Worm (Caenorhabditis elegans): ENCODE measurements around the gene sec-10.

Gene sec-10

ce11 chrIV:7764319-7764718 is 18.0 kb downstream of the sec-10 start:
- no peak for TF ChIP-seq F16B12.6 (tag; optimal IDR thresholded peaks at IDR 0.05)
- no peak for TF ChIP-seq lin-15B (tag; optimal IDR thresholded peaks at IDR 0.05)
- no peak for TF ChIP-seq egl-13 (tag; optimal IDR thresholded peaks at IDR 0.05)
- TF ChIP-seq nhr-28 (tag; optimal IDR thresholded peaks at IDR 0.05), result no peak
- TF ChIP-seq nhr-20 (tag; optimal IDR thresholded peaks at IDR 0.05), result no peak
- TF ChIP-seq ama-1 (optimal IDR thresholded peaks at IDR 0.05), result no peak
- no peak for TF ChIP-seq nhr-47 (tag; optimal IDR thresholded peaks at IDR 0.05)
- no peak for TF ChIP-seq nhr-90 (tag; optimal IDR thresholded peaks at IDR 0.05; ENCODE audit: poor library complexity)
- no peak for TF ChIP-seq snpc-4 (tag; optimal IDR thresholded peaks at IDR 0.05)
- no peak for TF ChIP-seq unc-30 (tag; optimal IDR thresholded peaks at IDR 0.05)
- no peak for TF ChIP-seq egl-27 (tag; optimal IDR thresholded peaks at IDR 0.05)
- no peak for TF ChIP-seq ceh-88 (GFP tag; IDR thresholded peaks at IDR 0.05)
- TF ChIP-seq nhr-77 (tag; optimal IDR thresholded peaks at IDR 0.05), result no peak
- no peak for TF ChIP-seq snu-23 (GFP tag; optimal IDR thresholded peaks at IDR 0.05)
- TF ChIP-seq mdl-1 (tag; optimal IDR thresholded peaks at IDR 0.05), result no peak
- no peak for TF ChIP-seq lir-3 (tag; optimal IDR thresholded peaks at IDR 0.05; ENCODE audit: poor library complexity)
- TF ChIP-seq nhr-11 (tag; optimal IDR thresholded peaks at IDR 0.05), result no peak
- no peak for TF ChIP-seq sox-4 (tag; optimal IDR thresholded peaks at IDR 0.05)
- TF ChIP-seq fkh-10 (GFP tag; optimal IDR thresholded peaks at IDR 0.05), result no peak
- TF ChIP-seq zag-1 (tag; optimal IDR thresholded peaks at IDR 0.05), result no peak

- TF ChIP-seq Y116A8C.19 (tag; optimal IDR thresholded peaks at IDR 0.05; ENCODE audit: borderline replicate concordance), result no peak
- no peak for TF ChIP-seq swsn-7 (tag; optimal IDR thresholded peaks at IDR 0.05)
- no peak for TF ChIP-seq C34B4.2 (tag; optimal IDR thresholded peaks at IDR 0.05)
- TF ChIP-seq F16B12.6 (tag; optimal IDR thresholded peaks at IDR 0.05), result no peak
- TF ChIP-seq zag-1 (tag; optimal IDR thresholded peaks at IDR 0.05), result no peak
- TF ChIP-seq tlp-1 (tag; optimal IDR thresholded peaks at IDR 0.05), result no peak
- no peak for TF ChIP-seq nhr-20 (tag; optimal IDR thresholded peaks at IDR 0.05)
- no peak for TF ChIP-seq ztf-4 (tag; optimal IDR thresholded peaks at IDR 0.05)
- TF ChIP-seq nhr-84 (tag; optimal IDR thresholded peaks at IDR 0.05), result no peak
- TF ChIP-seq hlh-17 (GFP tag; optimal IDR thresholded peaks at IDR 0.05; ENCODE audit: borderline replicate concordance), result no peak
- TF ChIP-seq C04F5.9 (tag; optimal IDR thresholded peaks at IDR 0.05), result no peak
- TF ChIP-seq nhr-90 (tag; optimal IDR thresholded peaks at IDR 0.05; ENCODE audit: poor library complexity), result no peak
- TF ChIP-seq efl-1 (optimal IDR thresholded peaks at IDR 0.05), result no peak
- TF ChIP-seq efl-1 (GFP tag; optimal IDR thresholded peaks at IDR 0.05 in 1 of 2), result no peak
- no peak for TF ChIP-seq lsy-2 (tag; optimal IDR thresholded peaks at IDR 0.05)
- TF ChIP-seq nhr-19 (GFP tag; conservative IDR thresholded peaks at IDR 0.05), result no peak
- no peak for TF ChIP-seq lin-13 (GFP tag; optimal IDR thresholded peaks at IDR 0.05)
These were observed 18.6 kb downstream of the sec-10 start, which contains the start of the genes C46A5.6 and C46A5.1 for ce11 chrIV:7763748-7764147. C46A5.6 (minus strand) TSS chrIV:7763848. C46A5.1 (plus strand) TSS chrIV:7763931.

ce11 chrIV:7760117-7760516 is 22.2 kb downstream of the sec-10 start, which contains the start of gene del-7:
del-7 (plus strand) TSS chrIV:7760417.
- no peak for TF ChIP-seq ceh-8 (GFP tag; optimal IDR thresholded peaks at IDR 0.05)

- TF ChIP-seq sox-4 (tag; optimal IDR thresholded peaks at IDR 0.05), result no peak
- TF ChIP-seq unc-86 (tag; optimal IDR thresholded peaks at IDR 0.05), result no peak
- no peak for TF ChIP-seq hpl-2 (GFP tag; optimal IDR thresholded peaks at IDR 0.05)
- TF ChIP-seq mep-1 (tag; optimal IDR thresholded peaks at IDR 0.05), result no peak
- TF ChIP-seq rnt-1 (tag; optimal IDR thresholded peaks at IDR 0.05), result no peak
- no peak for TF ChIP-seq nhr-71 (tag; optimal IDR thresholded peaks at IDR 0.05)
- TF ChIP-seq sup-37 (GFP tag; optimal IDR thresholded peaks at IDR 0.05), result no peak
- TF ChIP-seq lir-3 (tag; optimal IDR thresholded peaks at IDR 0.05; ENCODE audit: poor library complexity), result no peak
- no peak for TF ChIP-seq ceh-8 (GFP tag; optimal IDR thresholded peaks at IDR 0.05)
- TF ChIP-seq nhr-90 (tag; optimal IDR thresholded peaks at IDR 0.05; ENCODE audit: poor library complexity), result no peak
- no peak for TF ChIP-seq fkh-10 (GFP tag; optimal IDR thresholded peaks at IDR 0.05)
These were observed 22.8 kb downstream of the sec-10 start, which contains the start of gene dsb-3 for ce11 chrIV:7759527-7759926. dsb-3 (minus strand) TSS chrIV:7759627.
